Fruit fly (Drosophila melanogaster): Measurements from ENCODE around the gene natalisin.

natalisin gene

DNA sequence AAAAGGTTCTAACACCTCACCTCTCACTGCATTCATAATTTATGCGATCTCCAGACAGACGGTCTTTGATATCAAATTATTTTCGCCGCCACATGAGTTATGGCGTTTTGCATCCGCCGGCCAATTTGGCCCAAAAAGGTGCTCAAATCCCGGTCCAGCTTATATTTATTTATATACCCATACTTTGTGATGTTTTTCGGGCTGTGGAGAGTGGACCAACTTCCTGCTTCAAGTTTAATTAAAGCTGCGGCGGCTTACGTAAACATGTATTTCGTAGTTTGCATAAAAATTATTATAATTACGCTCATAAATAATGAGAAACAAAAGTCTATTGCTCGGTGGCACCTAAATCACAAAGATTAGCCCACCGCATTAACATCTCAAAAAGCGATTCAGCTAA is 46.8 kb downstream of the natalisin start:
- no peak for TF ChIP-seq noc (tag; optimal IDR thresholded peaks at IDR 0.05)

DNA sequence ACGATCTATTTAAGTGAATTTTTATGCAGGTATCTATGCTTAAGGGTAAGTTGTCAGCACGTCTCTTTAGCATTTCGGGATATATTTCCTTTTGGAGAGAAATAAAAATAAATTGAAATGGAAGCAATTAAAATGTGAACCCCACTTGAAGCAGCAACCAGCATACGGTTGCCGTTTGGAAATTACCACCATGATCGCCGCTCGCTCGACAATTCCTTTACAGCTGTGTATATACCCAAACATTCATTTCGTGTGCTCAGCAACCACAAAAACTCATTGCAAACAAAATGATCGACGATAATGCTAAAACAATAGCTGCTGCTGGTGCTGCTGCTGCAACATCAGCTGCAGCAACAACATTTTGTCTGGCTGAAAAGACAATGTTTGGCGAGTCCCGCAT is 47.9 kb downstream of the natalisin start:
- TF ChIP-seq noc (tag; optimal IDR thresholded peaks at IDR 0.05) = no peak

DNA sequence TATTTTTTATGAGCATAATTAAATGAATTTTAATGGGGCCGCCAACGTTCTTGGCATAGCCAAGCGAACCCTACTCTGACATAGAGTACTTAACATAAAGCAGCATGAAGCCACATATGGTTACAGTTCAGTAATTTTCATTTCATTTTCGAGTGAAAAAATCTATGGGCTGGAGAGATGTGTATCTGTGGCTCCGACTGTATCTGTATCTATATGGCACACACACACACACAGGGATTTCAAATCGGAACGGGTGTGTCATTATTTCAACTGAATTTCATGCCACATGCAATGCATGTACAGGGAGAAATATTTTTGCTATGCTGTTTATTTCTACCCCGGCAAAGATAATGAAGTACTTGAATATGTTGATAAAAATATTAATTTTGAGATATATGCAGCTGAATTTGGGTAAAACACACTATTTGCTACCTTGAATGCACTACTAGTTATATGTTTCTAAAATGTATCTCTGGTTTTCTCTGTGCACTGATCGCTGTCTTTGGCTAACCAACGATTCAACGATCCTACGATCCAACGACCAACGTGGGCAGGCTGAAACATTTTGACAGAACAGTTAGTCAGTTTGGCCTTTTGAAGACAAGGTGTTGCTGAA is 48.9 kb downstream of the natalisin start:
- no peak for TF ChIP-seq noc (tag; optimal IDR thresholded peaks at IDR 0.05)

DNA sequence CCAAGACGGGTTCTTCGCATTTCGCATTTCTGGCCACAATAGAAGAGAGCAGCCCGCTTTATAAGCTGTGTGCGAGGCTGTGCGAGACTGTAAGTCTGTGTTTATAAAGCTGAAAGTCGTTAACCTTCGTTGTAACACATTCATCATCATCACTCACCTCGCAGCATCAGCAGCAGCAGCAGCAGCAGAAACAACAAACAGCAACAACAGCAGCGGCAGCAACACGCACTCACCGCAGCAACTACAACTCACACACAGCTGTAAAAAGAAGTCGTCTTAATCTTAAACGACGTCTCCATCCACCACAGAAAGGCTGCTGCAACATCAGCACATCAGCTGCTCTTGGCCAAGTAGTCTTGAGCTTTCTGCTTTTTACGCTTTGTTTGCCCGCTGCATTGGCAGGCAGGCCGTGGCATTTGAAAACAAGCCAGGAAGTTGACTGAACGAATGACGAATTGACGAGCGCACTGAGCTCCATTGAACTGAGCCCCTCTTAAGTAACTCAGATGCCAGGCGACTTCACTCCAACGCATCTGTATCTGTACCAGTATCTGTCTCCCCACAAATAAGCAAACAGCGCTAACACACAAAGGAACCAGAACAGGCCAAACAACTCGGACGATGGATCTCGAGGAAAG is 50.4 kb downstream of the natalisin start:
- TF ChIP-seq noc (tag; optimal IDR thresholded peaks at IDR 0.05) = no peak

DNA sequence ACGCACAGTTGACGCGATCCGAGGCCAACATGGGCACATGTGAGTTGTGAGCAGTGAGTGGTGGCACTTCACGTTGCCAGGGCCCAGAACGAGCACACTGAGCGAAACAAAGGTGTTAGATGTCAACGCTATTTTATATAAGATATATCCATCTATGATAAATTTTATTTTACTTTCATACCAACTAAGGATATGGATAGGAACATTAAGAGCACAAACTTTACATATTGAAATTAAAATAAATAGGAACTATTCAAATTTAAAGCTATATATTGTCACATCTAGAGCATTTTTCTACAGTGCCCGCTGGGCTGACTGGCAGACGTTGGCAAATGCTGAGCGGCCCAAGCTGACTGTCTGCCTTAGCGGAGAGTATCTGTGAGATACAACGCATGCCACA is 51.3 kb downstream of the natalisin start:
- no peak for TF ChIP-seq noc (tag; optimal IDR thresholded peaks at IDR 0.05)

DNA sequence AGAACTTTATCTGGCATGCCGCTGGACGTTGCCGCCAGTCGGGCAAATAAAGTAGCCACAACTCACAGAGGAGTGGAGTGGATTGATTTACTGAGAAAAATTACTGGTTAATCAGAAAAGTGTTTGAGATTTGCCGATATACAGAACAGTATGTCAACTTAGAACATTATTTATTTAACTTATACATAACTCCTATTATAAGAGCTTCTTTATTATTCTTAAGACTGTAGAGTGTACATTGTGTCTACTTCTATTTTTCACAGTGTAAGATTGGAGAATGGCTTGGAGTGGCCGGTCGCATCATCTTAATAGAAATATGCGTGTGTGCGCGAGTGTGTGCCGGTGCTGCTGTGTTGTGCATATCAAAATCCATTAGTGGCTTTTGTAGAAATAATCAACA is 52.2 kb downstream of the natalisin start:
- no peak for TF ChIP-seq noc (tag; optimal IDR thresholded peaks at IDR 0.05)

DNA sequence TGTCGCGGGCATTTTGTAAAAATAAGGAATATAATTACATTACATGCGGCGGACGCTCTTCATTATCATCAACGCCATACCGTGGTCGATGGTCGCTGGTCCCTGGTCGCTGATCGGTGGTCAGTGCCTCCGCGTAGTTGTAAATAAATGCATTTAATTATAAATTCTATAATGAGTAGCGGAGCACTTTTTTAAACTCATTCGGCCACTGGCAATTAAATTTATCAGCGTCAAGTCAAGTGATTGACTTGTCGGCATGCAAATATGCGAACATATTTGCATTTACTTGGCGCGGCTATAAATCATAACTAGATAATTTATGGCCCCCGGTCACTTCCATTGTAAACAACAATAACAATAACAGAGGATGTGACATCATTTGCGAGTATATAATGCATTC is 53.0 kb downstream of the natalisin start:
- TF ChIP-seq noc (tag; optimal IDR thresholded peaks at IDR 0.05) = no peak
